Fruit fly (Drosophila melanogaster) whole organism, adult: ENCODE data around the gene Pat1.

Source experiments
- CG11617 ChIP-seq: fragments of 200-800 bp; sonication (Bioruptor generic); optimal IDR thresholded peaks from 2 replicates; lab custom pipeline; 2017; ENCODE audit warnings: mild to moderate bottlenecking, missing biosample characterization, missing genetic modification reagents, missing genetic modification characterization
- CG12768 ChIP-seq: fragments of 200-800 bp; sonication (Bioruptor generic); optimal IDR thresholded peaks from 2 replicates; lab custom pipeline; 2017; ENCODE audit warnings: missing biosample characterization, missing genetic modification characterization, mild to moderate bottlenecking, moderate library complexity, missing genetic modification reagents
- CG14711 ChIP-seq: fragments of 200-800 bp; sonication (Bioruptor generic); optimal IDR thresholded peaks from 2 replicates; lab custom pipeline; 2018; ENCODE audit warnings: missing biosample characterization, mild to moderate bottlenecking, missing genetic modification characterization, moderate library complexity
- CG1620 ChIP-seq: fragments of 200-800 bp; sonication (Bioruptor generic); optimal IDR thresholded peaks from 2 replicates; lab custom pipeline; 2016; ENCODE audit warnings: missing biosample characterization, missing genetic modification characterization
- CG33017 ChIP-seq: fragments of 200-800 bp; sonication (Bioruptor generic); optimal IDR thresholded peaks from 2 replicates; lab custom pipeline; 2018; ENCODE audit warnings: missing biosample characterization, mild to moderate bottlenecking, missing genetic modification characterization, moderate library complexity
- CG5204 ChIP-seq: fragments of 200-800 bp; sonication (Bioruptor generic); optimal IDR thresholded peaks from 2 replicates; lab custom pipeline; 2016; ENCODE audit warnings: missing biosample characterization, missing genetic modification characterization
- CG7045 ChIP-seq: fragments of 200-800 bp; sonication (Bioruptor generic); optimal IDR thresholded peaks from 2 replicates; lab custom pipeline; 2017; ENCODE audit warnings: missing biosample characterization, mild to moderate bottlenecking, missing genetic modification characterization
- CG7101 ChIP-seq: fragments of 200-800 bp; sonication (Bioruptor generic); optimal IDR thresholded peaks from 2 replicates; lab custom pipeline; 2018; ENCODE audit warnings: missing biosample characterization, mild to moderate bottlenecking, missing genetic modification characterization, moderate library complexity
- Clk ChIP-seq: fragments of 200-800 bp; sonication (Bioruptor generic); optimal IDR thresholded peaks from 2 replicates; lab custom pipeline; 2017; ENCODE audit warnings: missing biosample characterization, missing genetic modification characterization
- Crg-1 ChIP-seq: fragments of 200-800 bp; sonication (Bioruptor generic); optimal IDR thresholded peaks from 2 replicates; lab custom pipeline; 2016; ENCODE audit warnings: missing biosample characterization, missing genetic modification characterization
- Hr96 ChIP-seq: fragments of 200-800 bp; sonication (Bioruptor generic); optimal IDR thresholded peaks from 2 replicates; lab custom pipeline; 2016; ENCODE audit warnings: missing biosample characterization, missing genetic modification characterization
- Mnt ChIP-seq: fragments of 200-800 bp; sonication (Bioruptor generic); optimal IDR thresholded peaks from 2 replicates; lab custom pipeline; 2016; ENCODE audit warnings: missing biosample characterization, mild to moderate bottlenecking, missing genetic modification characterization
- bab1 ChIP-seq: fragments of 200-800 bp; sonication (Bioruptor generic); optimal IDR thresholded peaks from 3 replicates; lab custom pipeline; 2019; ENCODE audit warnings: missing biosample characterization, mild to moderate bottlenecking, missing genetic modification characterization, moderate library complexity
- cic ChIP-seq: fragments of 200-800 bp; sonication (Bioruptor generic); optimal IDR thresholded peaks from 2 replicates; lab custom pipeline; 2017; ENCODE audit warnings: missing biosample characterization, mild to moderate bottlenecking, missing genetic modification characterization, moderate library complexity
- cnc ChIP-seq, 2 experiments: fragments of >200 bp; optimal IDR thresholded peaks; 2 replicates each; lab custom pipeline; 2017
- kay ChIP-seq: fragments of 200-800 bp; sonication (Bioruptor generic); peaks from one replicate; lab custom pipeline; 2016; ENCODE audit warnings: missing biosample characterization, missing genetic modification characterization, borderline replicate concordance
- ovo ChIP-seq: fragments of 200-800 bp; sonication (Bioruptor generic); optimal IDR thresholded peaks from 2 replicates; lab custom pipeline; 2016; ENCODE audit warnings: missing biosample characterization, missing genetic modification characterization
- pad ChIP-seq: fragments of 200-800 bp; sonication (Bioruptor generic); optimal IDR thresholded peaks from 3 replicates; lab custom pipeline; 2017; ENCODE audit warnings: missing biosample characterization, missing genetic modification characterization, mild to moderate bottlenecking, moderate library complexity, missing genetic modification reagents
- tj ChIP-seq: fragments of 200-800 bp; sonication (Bioruptor generic); optimal IDR thresholded peaks from 3 replicates; lab custom pipeline; 2017; ENCODE audit warnings: missing biosample characterization, mild to moderate bottlenecking, missing genetic modification characterization, moderate library complexity
- toe ChIP-seq: fragments of 200-800 bp; sonication (Bioruptor generic); optimal IDR thresholded peaks from 2 replicates; lab custom pipeline; 2016; ENCODE audit warnings: missing biosample characterization, missing genetic modification characterization

Pat1 gene

DNA sequence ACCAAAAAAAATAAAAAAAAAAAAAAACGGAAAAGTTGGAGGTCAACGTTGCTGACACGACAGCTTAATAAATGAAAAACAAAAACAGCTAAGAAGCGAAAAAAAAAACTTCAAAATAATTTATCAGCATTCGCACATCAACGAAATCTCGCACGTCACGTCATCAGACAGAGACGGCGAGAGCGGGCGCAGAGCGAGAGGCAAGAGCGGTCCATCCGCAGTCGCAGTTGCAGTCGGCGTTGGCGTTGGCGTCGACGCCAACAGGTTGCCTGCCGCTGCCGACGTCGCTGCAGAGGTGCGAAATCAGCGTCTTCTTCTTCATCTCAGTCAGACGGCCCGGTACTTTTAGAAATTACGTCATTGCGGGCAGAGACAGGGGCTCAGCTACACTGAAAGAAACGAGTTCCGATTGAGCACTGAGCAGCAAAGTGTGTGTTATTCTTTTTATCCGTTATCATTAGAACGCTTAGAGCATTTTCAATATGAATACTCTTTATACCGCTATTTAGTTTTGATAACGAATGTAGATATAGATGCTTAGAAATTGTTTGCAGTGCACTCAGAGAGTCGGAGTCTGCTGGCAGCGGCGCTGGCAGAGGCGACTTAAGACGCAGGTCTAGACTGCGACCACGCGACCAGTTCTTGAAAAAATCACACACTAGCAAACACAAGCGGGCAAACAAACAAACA is 41.0 kb upstream of the Pat1 start:
- TF ChIP-seq Mnt (GFP tag; lab: Kevin White, UChicago) = peak; percentile 64
- peak; percentile 82 for TF ChIP-seq CG5204 (GFP tag; lab: Kevin White, UChicago)
- peak; percentile 87 for TF ChIP-seq CG7045
- peak; percentile 86 for TF ChIP-seq bab1 (GFP tag; lab: Kevin White, UChicago)
- no peak for TF ChIP-seq cnc (optimal IDR thresholded peaks at IDR 0.05; lab: Kevin White, UChicago)
- TF ChIP-seq pad = peak; percentile 78
- TF ChIP-seq Crg-1 = peak; percentile 42
- peak; percentile 81 for TF ChIP-seq toe
- TF ChIP-seq CG14711 (tag; lab: Kevin White, UChicago) = peak; percentile 88
- TF ChIP-seq Clk (GFP tag; lab: Kevin White, UChicago) = peak; percentile 66
- TF ChIP-seq ovo (GFP tag; lab: Kevin White, UChicago) = peak; percentile 31
- peak; percentile 83 for TF ChIP-seq CG33017 (tag; lab: Kevin White, UChicago)
- peak; percentile 88 for TF ChIP-seq CG12768 (GFP tag; lab: Kevin White, UChicago)
- TF ChIP-seq CG1620 (GFP tag; lab: Kevin White, UChicago) = peak; percentile 90
- no peak for TF ChIP-seq kay
- peak; percentile 60 for TF ChIP-seq tj (GFP tag; lab: Kevin White, UChicago)
- peak; percentile 33 for TF ChIP-seq cic (GFP tag; lab: Kevin White, UChicago)
- peak; percentile 87 for TF ChIP-seq CG7101
- TF ChIP-seq CG11617 = peak; percentile 67
- peak; percentile 89 for TF ChIP-seq Hr96 (GFP tag; lab: Kevin White, UChicago)

DNA sequence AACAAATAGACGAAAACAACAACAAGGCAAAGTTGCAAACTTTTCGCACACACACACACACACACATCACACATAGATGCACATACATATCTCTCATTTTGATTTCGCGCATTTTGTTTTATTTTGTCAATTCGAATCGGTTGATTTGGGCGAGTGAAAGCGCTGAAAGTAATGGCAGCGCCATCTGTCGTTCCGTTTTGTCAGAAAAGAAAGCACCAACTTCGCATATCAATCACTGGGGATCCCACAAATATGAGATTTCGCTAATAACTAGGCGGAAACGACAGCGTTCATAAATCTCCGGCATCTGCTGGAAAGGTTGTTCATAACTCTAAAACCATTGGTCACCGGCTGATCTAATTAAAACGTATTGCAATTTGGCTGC is 40.5 kb upstream of the Pat1 start:
- no peak for TF ChIP-seq CG14711 (tag; lab: Kevin White, UChicago)
- TF ChIP-seq tj (GFP tag; lab: Kevin White, UChicago) = no peak
- TF ChIP-seq pad = no peak
- TF ChIP-seq CG5204 (GFP tag; lab: Kevin White, UChicago) = no peak
- TF ChIP-seq CG1620 (GFP tag; lab: Kevin White, UChicago) = no peak
- TF ChIP-seq bab1 (GFP tag; lab: Kevin White, UChicago) = no peak
- no peak for TF ChIP-seq Hr96 (GFP tag; lab: Kevin White, UChicago)
- no peak for TF ChIP-seq CG7045
- no peak for TF ChIP-seq Crg-1
- no peak for TF ChIP-seq CG11617
- no peak for TF ChIP-seq CG7101
- no peak for TF ChIP-seq Mnt (GFP tag; lab: Kevin White, UChicago)

DNA sequence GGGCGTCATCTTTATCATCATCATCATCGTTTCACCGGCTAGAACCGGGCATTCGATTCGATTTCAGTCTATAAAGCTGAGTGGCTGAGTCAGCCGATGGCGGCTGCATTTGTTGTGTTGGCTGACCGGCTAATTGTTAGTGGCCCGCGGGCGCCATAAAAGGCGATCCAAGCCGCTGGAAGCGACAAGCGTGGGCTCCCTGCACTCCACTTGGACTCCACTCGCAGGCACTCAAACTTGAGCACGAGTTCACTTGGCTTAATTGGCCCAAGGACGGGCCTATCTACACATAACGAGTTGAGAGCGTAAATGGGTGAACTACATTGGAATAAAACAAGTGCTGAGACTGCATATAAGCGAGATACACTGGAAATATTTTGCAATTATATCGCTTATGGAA is 39.1 kb upstream of the Pat1 start:
- TF ChIP-seq tj (GFP tag; lab: Kevin White, UChicago) (no peak), bab1 (GFP tag; lab: Kevin White, UChicago) (no peak)

DNA sequence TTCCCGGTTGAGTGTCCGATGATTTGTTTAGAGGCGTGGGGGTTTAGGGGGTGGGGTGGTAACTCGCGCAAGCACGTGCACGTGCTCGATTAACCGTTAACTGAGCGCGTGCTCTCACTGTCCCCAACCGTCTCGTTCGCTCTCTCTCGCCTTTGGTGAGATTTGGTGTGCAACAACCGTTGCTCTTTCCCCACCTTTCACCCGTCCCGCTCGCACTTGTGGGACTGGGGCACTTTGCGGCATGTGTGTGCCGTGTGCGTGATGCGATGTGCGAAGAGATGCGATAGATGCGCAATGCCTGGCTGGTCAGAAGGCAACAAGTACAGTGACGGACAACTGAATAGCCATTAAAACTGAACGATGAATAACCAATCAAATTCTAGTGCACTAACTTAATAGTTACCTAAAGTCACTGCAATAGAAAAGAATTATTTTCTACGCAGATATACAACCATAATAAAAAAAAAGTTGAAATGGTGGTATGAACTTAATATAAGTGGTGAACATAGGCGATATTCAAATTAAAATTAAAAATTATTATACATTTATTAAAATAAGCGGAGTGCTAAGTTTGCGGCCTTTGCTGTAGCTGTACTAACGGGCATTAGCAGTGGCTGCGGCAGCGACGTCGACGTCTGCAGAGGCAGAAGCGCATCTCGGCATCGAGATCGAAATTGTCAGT is 19.2 kb upstream of the Pat1 start:
- TF ChIP-seq kay (no peak), CG7101 (peak; percentile 48), CG5204 (GFP tag; lab: Kevin White, UChicago) (peak; percentile 7), CG33017 (tag; lab: Kevin White, UChicago) (peak; percentile 42), CG7045 (peak; percentile 45), pad (peak; percentile 63), CG14711 (tag; lab: Kevin White, UChicago) (peak; percentile 53), Crg-1 (no peak), toe (peak; percentile 21), Hr96 (GFP tag; lab: Kevin White, UChicago) (peak; percentile 22), ovo (GFP tag; lab: Kevin White, UChicago) (no peak), tj (GFP tag; lab: Kevin White, UChicago) (peak; percentile 22), Clk (GFP tag; lab: Kevin White, UChicago) (no peak), CG11617 (peak; percentile 25), CG1620 (GFP tag; lab: Kevin White, UChicago) (no peak)

DNA sequence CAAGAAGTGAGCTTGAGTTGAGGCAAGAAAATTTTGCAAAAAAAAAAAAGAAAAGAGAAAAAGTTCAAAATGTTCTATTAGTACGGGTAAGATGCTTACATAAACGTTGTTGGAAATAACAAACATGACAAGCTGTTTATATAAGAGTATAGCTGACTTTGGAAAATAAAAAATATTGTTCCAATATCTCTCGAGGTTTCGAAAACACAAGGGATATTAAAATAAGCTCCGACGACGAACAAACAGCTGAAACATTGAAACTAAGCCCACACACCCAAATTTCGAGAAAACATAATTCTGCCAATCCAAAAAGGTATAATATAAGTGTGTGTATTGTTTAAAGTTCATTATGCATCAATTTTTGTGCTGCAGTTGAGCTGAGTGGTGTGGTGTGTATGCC is 16.8 kb upstream of the Pat1 start:
- no peak for TF ChIP-seq toe
- no peak for TF ChIP-seq cnc (optimal IDR thresholded peaks at IDR 0.05; lab: Kevin White, UChicago)
- TF ChIP-seq bab1 (GFP tag; lab: Kevin White, UChicago) = no peak
- TF ChIP-seq Crg-1 = no peak
- no peak for TF ChIP-seq tj (GFP tag; lab: Kevin White, UChicago)
- TF ChIP-seq CG7045 = no peak
- no peak for TF ChIP-seq cic (GFP tag; lab: Kevin White, UChicago)
- TF ChIP-seq CG33017 (tag; lab: Kevin White, UChicago) = no peak
- TF ChIP-seq CG7101 = no peak
- no peak for TF ChIP-seq CG1620 (GFP tag; lab: Kevin White, UChicago)
- TF ChIP-seq ovo (GFP tag; lab: Kevin White, UChicago) = no peak
- no peak for TF ChIP-seq kay

DNA sequence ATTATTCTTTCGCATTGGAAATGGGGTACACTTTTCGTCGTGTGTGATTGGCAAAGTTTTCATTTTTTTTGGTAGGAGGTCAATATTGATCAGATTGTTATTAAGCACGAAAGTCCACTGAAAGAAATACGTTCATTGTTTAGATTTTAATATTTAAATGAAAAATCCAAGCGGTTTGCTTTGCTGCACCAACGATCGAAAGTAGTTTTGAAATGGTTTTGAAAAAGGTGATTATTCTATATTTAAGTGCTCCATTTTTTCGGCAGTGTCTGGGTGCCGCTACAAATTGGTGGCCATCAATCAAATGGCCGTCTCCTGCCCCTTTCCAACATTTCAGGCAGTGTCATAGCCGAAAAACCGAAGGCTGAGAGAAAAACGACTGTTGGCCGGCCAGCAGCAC is 16.1 kb upstream of the Pat1 start:
- TF ChIP-seq CG7101 (no peak), Hr96 (GFP tag; lab: Kevin White, UChicago) (no peak), CG11617 (no peak), Clk (GFP tag; lab: Kevin White, UChicago) (no peak), CG33017 (tag; lab: Kevin White, UChicago) (no peak), Crg-1 (no peak), CG1620 (GFP tag; lab: Kevin White, UChicago) (no peak), CG14711 (tag; lab: Kevin White, UChicago) (no peak)
